Fruit fly (Drosophila melanogaster): ENCODE data around the gene Nedd8.

Nedd8 gene

dm6 chr2L:18944175-18945012, 7.2 kb downstream of the Nedd8 start (continued):
- TF ChIP-seq Jarid2 (GFP tag; optimal IDR thresholded peaks at IDR 0.05), result no peak
- no peak for TF ChIP-seq CG11695 (GFP tag; IDR thresholded peaks at IDR 0.05)
- no peak for TF ChIP-seq unc-4 (GFP tag; IDR thresholded peaks at IDR 0.05; ENCODE audit: partially characterized antibody)
- TF ChIP-seq al (GFP tag; IDR thresholded peaks at IDR 0.05), result no peak
- peak; percentile 99 for TF ChIP-seq abd-A (tag; optimal IDR thresholded peaks at IDR 0.05)
- no peak for TF ChIP-seq Sry-β (GFP tag; optimal IDR thresholded peaks at IDR 0.05)
- TF ChIP-seq Mad (GFP tag; optimal IDR thresholded peaks at IDR 0.05), result no peak
- TF ChIP-seq odd (GFP tag; optimal IDR thresholded peaks at IDR 0.05), result peak; percentile 4
- TF ChIP-seq CG11560 (tag; IDR thresholded peaks at IDR 0.05), result no peak
- peak; percentile 34 for TF ChIP-seq CG15601 (tag; optimal IDR thresholded peaks at IDR 0.05)
- peak; percentile 8 for TF ChIP-seq dmrt11E (tag; optimal IDR thresholded peaks at IDR 0.05)
- TF ChIP-seq lilli (GFP tag; optimal IDR thresholded peaks at IDR 0.05), result no peak
- no peak for TF ChIP-seq Spps (tag; optimal IDR thresholded peaks at IDR 0.05)
- peak; percentile 52 for TF ChIP-seq CG12659 (GFP tag; optimal IDR thresholded peaks at IDR 0.05)
- peak; percentile 43 for TF ChIP-seq fd64A (GFP tag; optimal IDR thresholded peaks at IDR 0.05)
- no peak for TF ChIP-seq CG15073 (GFP tag; optimal IDR thresholded peaks at IDR 0.05)
- TF ChIP-seq Sox100B (GFP tag; optimal IDR thresholded peaks at IDR 0.05), result no peak
- TF ChIP-seq Dad (GFP tag; optimal IDR thresholded peaks at IDR 0.05), result no peak
- TF ChIP-seq NK7.1 (GFP tag; optimal IDR thresholded peaks at IDR 0.05), result no peak
- TF ChIP-seq Atf6 (GFP tag; IDR thresholded peaks at IDR 0.05), result no peak
- TF ChIP-seq ham (GFP tag; IDR thresholded peaks at IDR 0.05), result no peak
- no peak for TF ChIP-seq CG14710 (tag; optimal IDR thresholded peaks at IDR 0.05)
- TF ChIP-seq knrl (GFP tag; IDR thresholded peaks at IDR 0.05; ENCODE audit: partially characterized antibody), result no peak
- TF ChIP-seq CG6175 (GFP tag; IDR thresholded peaks at IDR 0.05), result no peak
- TF ChIP-seq phol (tag; optimal IDR thresholded peaks at IDR 0.05), result no peak
- TF ChIP-seq salm (tag; optimal IDR thresholded peaks at IDR 0.05), result peak; percentile 11
- TF ChIP-seq CG6791 (GFP tag; IDR thresholded peaks at IDR 0.05; ENCODE audit: partially characterized antibody), result no peak
- no peak for TF ChIP-seq CG10209 (GFP tag; optimal IDR thresholded peaks at IDR 0.05)
- no peak for TF ChIP-seq CG11398 (GFP tag; optimal IDR thresholded peaks at IDR 0.05)
- TF ChIP-seq CG32772 (GFP tag; IDR thresholded peaks at IDR 0.05), result no peak
- TF ChIP-seq NFAT (GFP tag; IDR thresholded peaks at IDR 0.05), result no peak
- TF ChIP-seq CG3065 (GFP tag; optimal IDR thresholded peaks at IDR 0.05), result no peak
- TF ChIP-seq CG15696 (tag; optimal IDR thresholded peaks at IDR 0.05), result no peak
- no peak for TF ChIP-seq CG13624 (GFP tag; optimal IDR thresholded peaks at IDR 0.05)
- peak; percentile 5 for TF ChIP-seq dm (GFP tag; optimal IDR thresholded peaks at IDR 0.05)
- TF ChIP-seq gsb (GFP tag; IDR thresholded peaks at IDR 0.05), result no peak
- TF ChIP-seq CG7963 (GFP tag; IDR thresholded peaks at IDR 0.05; ENCODE audit: partially characterized antibody), result no peak
- TF ChIP-seq disco-r (GFP tag; optimal IDR thresholded peaks at IDR 0.05), result no peak
- no peak for TF ChIP-seq zen (tag; optimal IDR thresholded peaks at IDR 0.05)
- no peak for TF ChIP-seq Neu2 (GFP tag; optimal IDR thresholded peaks at IDR 0.05; ENCODE audit: borderline replicate concordance)
- no peak for TF ChIP-seq CG3995 (GFP tag; optimal IDR thresholded peaks at IDR 0.05)
- TF ChIP-seq lola (GFP tag; optimal IDR thresholded peaks at IDR 0.05), result no peak
- no peak for TF ChIP-seq org-1 (GFP tag; optimal IDR thresholded peaks at IDR 0.05)
- no peak for TF ChIP-seq Gsc (GFP tag; IDR thresholded peaks at IDR 0.05)
- TF ChIP-seq CG2116 (GFP tag; optimal IDR thresholded peaks at IDR 0.05), result peak; percentile 93
- TF ChIP-seq Xrp1 (GFP tag; IDR thresholded peaks at IDR 0.05), result no peak
- no peak for TF ChIP-seq hth (optimal IDR thresholded peaks at IDR 0.05)
- no peak for TF ChIP-seq mld (GFP tag; IDR thresholded peaks at IDR 0.05; ENCODE audit: partially characterized antibody)
- peak; percentile 23 for TF ChIP-seq D19A (tag; optimal IDR thresholded peaks at IDR 0.05)

Measured in whole organism, embryonic.